Worm (Caenorhabditis elegans) whole organism, young adult: ENCODE measurements around the gene tsp-17.

ENCODE experiments used
- B0019.2 ChIP-seq: fragments of 200-800 bp; sonication (Bioruptor generic); conservative IDR thresholded peaks from 2 replicates; pipeline ENCODE4 v1.3.6; 2022; ENCODE audit warnings: missing genetic modification reagents, missing genetic modification characterization, missing compliant biosample characterization
- C06A6.2 ChIP-seq: fragments of 200-800 bp; sonication (Bioruptor generic); conservative IDR thresholded peaks from 2 replicates; pipeline ENCODE4 v1.3.6; 2022; ENCODE audit warnings: missing genetic modification characterization, missing compliant biosample characterization
- F23B12.7 ChIP-seq: sonication (generic microtip); optimal IDR thresholded peaks from 2 replicates; lab custom pipeline; 2017; ENCODE audit warnings: missing genetic modification characterization, mild to moderate bottlenecking, missing compliant biosample characterization, antibody characterized with exemption, moderate library complexity; ENCODE audit not compliant: insufficient read depth
- F52B5.7 ChIP-seq: sonication (generic microtip); optimal IDR thresholded peaks from 2 replicates; lab custom pipeline; 2016; ENCODE audit warnings: mild to moderate bottlenecking, missing genetic modification characterization, missing compliant biosample characterization
- F57A8.1 ChIP-seq: fragments of 200-800 bp; sonication (Bioruptor generic); optimal IDR thresholded peaks from 2 replicates; lab custom pipeline; 2018; ENCODE audit warnings: mild to moderate bottlenecking, missing genetic modification characterization, moderate library complexity, missing compliant biosample characterization
- K11D2.4 ChIP-seq: fragments of 200-800 bp; sonication (Bioruptor generic); IDR thresholded peaks from 2 replicates; pipeline ENCODE4 v1.3.6; 2022; ENCODE audit warnings: missing genetic modification reagents, missing genetic modification characterization, missing compliant biosample characterization
- T26A5.8 ChIP-seq: sonication (generic microtip); optimal IDR thresholded peaks from 2 replicates; lab custom pipeline; 2016; ENCODE audit warnings: missing genetic modification characterization, missing compliant biosample characterization
- Y53G8AR.9 ChIP-seq: fragments of 200-800 bp; sonication (Bioruptor generic); conservative IDR thresholded peaks from 2 replicates; pipeline ENCODE4 v1.3.6; 2022; ENCODE audit warnings: missing genetic modification reagents, missing genetic modification characterization, missing compliant biosample characterization
- aptf-3 ChIP-seq: fragments of 200-800 bp; sonication (Bioruptor generic); IDR thresholded peaks from 2 replicates; pipeline ENCODE4 v1.3.6; 2022; ENCODE audit warnings: missing genetic modification characterization, missing compliant biosample characterization
- atf-7 ChIP-seq: sonication (generic microtip); optimal IDR thresholded peaks from 2 replicates; lab custom pipeline; 2017; ENCODE audit warnings: mild to moderate bottlenecking, missing genetic modification characterization, missing compliant biosample characterization
- athp-1 ChIP-seq: sonication (generic microtip); optimal IDR thresholded peaks from 2 replicates; lab custom pipeline; 2017; ENCODE audit warnings: mild to moderate bottlenecking, missing genetic modification characterization, missing compliant biosample characterization
- attf-3 ChIP-seq: fragments of 200-800 bp; sonication (Bioruptor generic); conservative IDR thresholded peaks from 2 replicates; pipeline ENCODE4 v1.3.6; 2022; ENCODE audit warnings: missing genetic modification reagents, missing genetic modification characterization, missing compliant biosample characterization
- attf-5 ChIP-seq: fragments of 200-800 bp; sonication (Bioruptor generic); optimal IDR thresholded peaks from 2 replicates; lab custom pipeline; 2018; ENCODE audit warnings: mild to moderate bottlenecking, missing genetic modification characterization, missing compliant biosample characterization
- ccch-3 ChIP-seq: fragments of 200-800 bp; sonication (Bioruptor generic); optimal IDR thresholded peaks from 2 replicates; lab custom pipeline; 2018; ENCODE audit warnings: mild to moderate bottlenecking, missing genetic modification characterization, missing compliant biosample characterization
- ceh-58 ChIP-seq: fragments of 200-800 bp; sonication (Bioruptor generic); IDR thresholded peaks from 2 replicates; pipeline ENCODE4 v1.3.6; 2022; ENCODE audit warnings: missing genetic modification characterization, missing compliant biosample characterization
- chd-7 ChIP-seq: sonication (generic microtip); optimal IDR thresholded peaks from 2 replicates; lab custom pipeline; 2016; ENCODE audit warnings: mild to moderate bottlenecking, missing genetic modification characterization, moderate library complexity, missing compliant biosample characterization
- dox-1 ChIP-seq: fragments of 200-800 bp; sonication (Bioruptor generic); IDR thresholded peaks from 2 replicates; pipeline ENCODE4 v1.3.6; 2022; ENCODE audit warnings: missing genetic modification reagents, missing genetic modification characterization, missing compliant biosample characterization
- dpff-1 ChIP-seq: sonication (generic microtip); optimal IDR thresholded peaks from 2 replicates; lab custom pipeline; 2017; ENCODE audit warnings: mild to moderate bottlenecking, missing genetic modification characterization, missing compliant biosample characterization
- egl-18 ChIP-seq: fragments of 200-800 bp; sonication (Bioruptor generic); IDR thresholded peaks from 2 replicates; pipeline ENCODE4 v1.3.6; 2022; ENCODE audit warnings: missing genetic modification reagents, missing genetic modification characterization, missing compliant biosample characterization
- egl-44 ChIP-seq: fragments of 200-800 bp; sonication (Bioruptor generic); IDR thresholded peaks from 2 replicates; pipeline ENCODE4 v1.3.6; 2022; ENCODE audit warnings: missing genetic modification reagents, missing genetic modification characterization, missing compliant biosample characterization
- ekl-4 ChIP-seq: fragments of 200-800 bp; sonication (Bioruptor generic); IDR thresholded peaks from 2 replicates; pipeline ENCODE4 v1.3.6; 2022; ENCODE audit warnings: missing genetic modification reagents, missing genetic modification characterization, missing compliant biosample characterization
- hlh-12 ChIP-seq: sonication (generic microtip); optimal IDR thresholded peaks from 2 replicates; lab custom pipeline; 2016; ENCODE audit warnings: missing genetic modification characterization, missing compliant biosample characterization
- hmg-20 ChIP-seq: fragments of 200-800 bp; sonication (Bioruptor generic); IDR thresholded peaks from 2 replicates; pipeline ENCODE4 v1.3.6; 2022; ENCODE audit warnings: missing genetic modification reagents, missing genetic modification characterization, missing compliant biosample characterization
- hrde-1 ChIP-seq: sonication (generic microtip); optimal IDR thresholded peaks from 2 replicates; lab custom pipeline; 2016; ENCODE audit warnings: missing genetic modification characterization, mild to moderate bottlenecking, missing compliant biosample characterization, moderate library complexity, missing genotype, missing genetic modification reagents, borderline replicate concordance
- let-526 ChIP-seq: fragments of 200-800 bp; sonication (Bioruptor generic); IDR thresholded peaks from 2 replicates; pipeline ENCODE4 v1.3.6; 2022; ENCODE audit warnings: missing genetic modification reagents, missing genetic modification characterization, missing compliant biosample characterization
- lin-26 ChIP-seq: fragments of 200-800 bp; sonication (Bioruptor generic); IDR thresholded peaks from 2 replicates; pipeline ENCODE4 v1.3.6; 2022; ENCODE audit warnings: missing genetic modification reagents, missing genetic modification characterization, missing compliant biosample characterization
- lsy-27 ChIP-seq: sonication (generic microtip); optimal IDR thresholded peaks from 2 replicates; lab custom pipeline; 2017; ENCODE audit warnings: missing genetic modification characterization, mild to moderate bottlenecking, missing compliant biosample characterization, antibody characterized with exemption, missing genotype, borderline replicate concordance; ENCODE audit not compliant: insufficient read depth
- mel-28 ChIP-seq: sonication (generic microtip); optimal IDR thresholded peaks from 2 replicates; lab custom pipeline; 2016; ENCODE audit warnings: borderline replicate concordance, mild to moderate bottlenecking, missing genetic modification characterization, missing compliant biosample characterization
- nhr-179 ChIP-seq: sonication (generic microtip); optimal IDR thresholded peaks from 2 replicates; lab custom pipeline; 2016; ENCODE audit warnings: mild to moderate bottlenecking, missing genetic modification characterization, missing compliant biosample characterization
- pbrm-1 ChIP-seq: fragments of 200-800 bp; sonication (Bioruptor generic); IDR thresholded peaks from 2 replicates; pipeline ENCODE4 v1.3.6; 2022; ENCODE audit warnings: missing genetic modification reagents, missing genetic modification characterization, missing compliant biosample characterization
- rec-8 ChIP-seq, 2 experiments: sonication (generic microtip); optimal IDR thresholded peaks; 2 replicates each; lab custom pipeline; 2016; ENCODE audit warnings: mild to moderate bottlenecking in 2 of 2, missing genetic modification characterization in 2 of 2, missing genetic modification reagents in 2 of 2, missing genotype in 2 of 2, missing biosample characterization in 1 of 2, missing compliant biosample characterization in 1 of 2, moderate library complexity in 1 of 2
- repo-1 ChIP-seq: sonication (generic microtip); optimal IDR thresholded peaks from 2 replicates; lab custom pipeline; 2017; ENCODE audit warnings: mild to moderate bottlenecking, missing genetic modification characterization, missing compliant biosample characterization
- sea-2 ChIP-seq: fragments of 200-800 bp; sonication (Bioruptor generic); IDR thresholded peaks from 2 replicates; pipeline ENCODE4 v1.3.6; 2022; ENCODE audit warnings: missing genetic modification characterization, missing compliant biosample characterization
- snpc-1.1 ChIP-seq: sonication (generic microtip); optimal IDR thresholded peaks from 2 replicates; lab custom pipeline; 2017; ENCODE audit warnings: missing genetic modification characterization, mild to moderate bottlenecking, missing compliant biosample characterization, antibody characterized with exemption, moderate library complexity, missing genotype, missing genetic modification reagents; ENCODE audit not compliant: insufficient read depth
- snpc-1.3 ChIP-seq: sonication (generic microtip); optimal IDR thresholded peaks from 2 replicates; lab custom pipeline; 2017; ENCODE audit warnings: missing genetic modification characterization, mild to moderate bottlenecking, missing compliant biosample characterization, antibody characterized with exemption, moderate library complexity, missing genotype, missing genetic modification reagents; ENCODE audit not compliant: insufficient read depth
- tbx-9 ChIP-seq: sonication (generic microtip); optimal IDR thresholded peaks from 2 replicates; lab custom pipeline; 2016; ENCODE audit warnings: borderline replicate concordance, missing genetic modification characterization, inconsistent platforms, missing compliant biosample characterization
- tlf-1 ChIP-seq: fragments of 200-800 bp; sonication (Bioruptor generic); optimal IDR thresholded peaks from 2 replicates; lab custom pipeline; 2018; ENCODE audit warnings: mild to moderate bottlenecking, missing genetic modification characterization, missing compliant biosample characterization
- xnd-1 ChIP-seq: sonication (generic microtip); optimal IDR thresholded peaks from 2 replicates; lab custom pipeline; 2016; ENCODE audit warnings: missing genotype, missing genetic modification reagents, missing genetic modification characterization, missing compliant biosample characterization
- zim-3 ChIP-seq: sonication (generic microtip); optimal IDR thresholded peaks from 2 replicates; lab custom pipeline; 2017; ENCODE audit warnings: mild to moderate bottlenecking, missing genetic modification characterization, moderate library complexity, missing compliant biosample characterization
- ztf-22 ChIP-seq: fragments of 200-800 bp; sonication (Bioruptor generic); optimal IDR thresholded peaks from 2 replicates; lab custom pipeline; 2018; ENCODE audit warnings: mild to moderate bottlenecking, missing genetic modification characterization, moderate library complexity, missing compliant biosample characterization
- ztf-25 ChIP-seq: fragments of 200-800 bp; sonication (Bioruptor generic); IDR thresholded peaks from 2 replicates; pipeline ENCODE4 v1.3.6; 2022; ENCODE audit warnings: missing genetic modification reagents, missing genetic modification characterization, missing compliant biosample characterization
- ztf-28 ChIP-seq: fragments of 200-800 bp; sonication (Bioruptor generic); IDR thresholded peaks from 2 replicates; pipeline ENCODE4 v1.3.6; 2022; ENCODE audit warnings: missing genetic modification reagents, missing genetic modification characterization, missing compliant biosample characterization

The tsp-17 gene

ce11 chrX:3680544-3681214, at the start of gene tsp-17:
Gene tsp-17 (plus strand): TSS chrX:3681164.
- TF ChIP-seq hrde-1 (tag; lab: Kevin White, UChicago) = no peak
- TF ChIP-seq sea-2 = no peak
- no peak for TF ChIP-seq attf-3 (GFP tag; lab: Robert Waterston, UW)
- TF ChIP-seq hlh-12 (tag; lab: Kevin White, UChicago) = no peak
- TF ChIP-seq F23B12.7 (tag; lab: Kevin White, UChicago) = no peak
- no peak for TF ChIP-seq snpc-1.1 (tag; lab: Kevin White, UChicago)
- TF ChIP-seq nhr-179 (tag; lab: Kevin White, UChicago) = no peak
- TF ChIP-seq mel-28 = no peak
- no peak for TF ChIP-seq let-526 (GFP tag; lab: Robert Waterston, UW)
- no peak for TF ChIP-seq atf-7 (tag; lab: Kevin White, UChicago)

- TF ChIP-seq hmg-20 (GFP tag; lab: Robert Waterston, UW) (peak; percentile 33; the same call in 1 of the 2 replicates), lsy-27 (tag; lab: Kevin White, UChicago) (no peak), aptf-3 (GFP tag; lab: Robert Waterston, UW) (peak; percentile 90), tlf-1 (no peak), B0019.2 (GFP tag; lab: Robert Waterston, UW) (peak; percentile 50; the same call in 1 of the 2 replicates), Y53G8AR.9 (GFP tag; lab: Robert Waterston, UW) (no peak), F57A8.1 (GFP tag; lab: Kevin White, UChicago) (no peak), zim-3 (peak; percentile 42), egl-44 (GFP tag; lab: Robert Waterston, UW) (peak; percentile 77; the same call in 1 of the 2 replicates), dox-1 (GFP tag; lab: Robert Waterston, UW) (peak; percentile 59; the same call in 1 of the 2 replicates), attf-3 (GFP tag; lab: Robert Waterston, UW) (0 out of 2 replicates have a peak, but pooled peaks have one; percentile 39), rec-8 (tag; optimal IDR thresholded peaks at IDR 0.05; lab: Kevin White, UChicago) (no peak), ztf-28 (GFP tag; lab: Robert Waterston, UW) (0 out of 2 replicates have a peak, but pooled peaks have one; percentile 26), ceh-58 (0 out of 2 replicates have a peak, but pooled peaks have one; percentile 84), F52B5.7 (tag; lab: Kevin White, UChicago) (no peak), pbrm-1 (GFP tag; lab: Robert Waterston, UW) (peak; percentile 45), ekl-4 (GFP tag; lab: Robert Waterston, UW) (peak; percentile 74; the same call in 1 of the 2 replicates), ztf-22 (GFP tag; lab: Kevin White, UChicago) (no peak), ccch-3 (GFP tag; lab: Kevin White, UChicago) (no peak), snpc-1.1 (tag; lab: Kevin White, UChicago) (no peak), snpc-1.3 (tag; lab: Kevin White, UChicago) (no peak), atf-7 (tag; lab: Kevin White, UChicago) (no peak), tbx-9 (no peak), dpff-1 (tag; lab: Kevin White, UChicago) (no peak), T26A5.8 (tag; lab: Kevin White, UChicago) (no peak), chd-7 (tag; lab: Kevin White, UChicago) (no peak), egl-18 (GFP tag; lab: Robert Waterston, UW) (0 out of 2 replicates have a peak, but pooled peaks have one; percentile 15), sea-2 (peak; percentile 63; the same call in 1 of the 2 replicates), attf-5 (GFP tag; lab: Kevin White, UChicago) (no peak), K11D2.4 (GFP tag; lab: Robert Waterston, UW) (no peak; the same call in 1 of the 2 replicates), let-526 (GFP tag; lab: Robert Waterston, UW) (0 out of 2 replicates have a peak, but pooled peaks have one; percentile 40), ztf-25 (GFP tag; lab: Robert Waterston, UW) (peak; percentile 63; the same call in 1 of the 2 replicates), C06A6.2 (GFP tag; lab: Robert Waterston, UW) (0 out of 2 replicates have a peak, but pooled peaks have one; percentile 24), xnd-1 (tag; lab: Kevin White, UChicago) (no peak), hlh-12 (tag; lab: Kevin White, UChicago) (no peak), repo-1 (tag; lab: Kevin White, UChicago) (no peak), athp-1 (tag; lab: Kevin White, UChicago) (no peak), lin-26 (no peak; the same call in none of the 2 replicates), nhr-179 (tag; lab: Kevin White, UChicago) (no peak)
These were observed 49.4 kb upstream of the tsp-17 start for ce11 chrX:3631550-3631949.
